Worm (Caenorhabditis elegans): ENCODE results near the gene npr-31.

ce11 chrII:7131871-7132693 is 12.3 kb upstream of the npr-31 start, which contains the start of the genes T07F8.4 and gld-3:
- TF ChIP-seq pha-4 (tag; optimal IDR thresholded peaks at IDR 0.05) (no peak), fkh-10 (GFP tag; optimal IDR thresholded peaks at IDR 0.05) (no peak), sox-4 (tag; optimal IDR thresholded peaks at IDR 0.05) (no peak), K02D7.2 (tag; optimal IDR thresholded peaks at IDR 0.05) (no peak), ceh-24 (tag; optimal IDR thresholded peaks at IDR 0.05) (no peak), ceh-45 (GFP tag; IDR thresholded peaks at IDR 0.05) (no peak), C08G9.2 (tag; optimal IDR thresholded peaks at IDR 0.05) (no peak), pat-9 (tag; optimal IDR thresholded peaks at IDR 0.05) (no peak), nhr-11 (tag; optimal IDR thresholded peaks at IDR 0.05) (no peak), rnt-1 (tag; optimal IDR thresholded peaks at IDR 0.05) (no peak), ama-1 (optimal IDR thresholded peaks at IDR 0.05) (no peak), Y22D7AL.16 (tag; optimal IDR thresholded peaks at IDR 0.05) (no peak), elt-4 (tag; optimal IDR thresholded peaks at IDR 0.05) (no peak), npax-4 (tag; optimal IDR thresholded peaks at IDR 0.05) (no peak)

All from whole organism, late embryonic.